Worm (Caenorhabditis elegans) whole organism, L3 larva: ENCODE measurements around the gene usp-33.

Experiments used
- R02D3.7 ChIP-seq: fragments of 150-350 bp; optimal IDR thresholded peaks from 2 replicates; lab custom pipeline; 2014; ENCODE audit warnings: missing biosample characterization, missing genetic modification characterization
- ZK546.5 ChIP-seq: sonication (generic microtip); optimal IDR thresholded peaks from 2 replicates; lab custom pipeline; 2017; ENCODE audit warnings: missing biosample characterization, missing genetic modification characterization
- aly-2 ChIP-seq: fragments of 150-350 bp; optimal IDR thresholded peaks from 2 replicates; lab custom pipeline; 2014; ENCODE audit warnings: missing biosample characterization, missing genetic modification characterization
- ama-1 ChIP-seq: fragments of 150-350 bp; optimal IDR thresholded peaks from 2 replicates; lab custom pipeline; 2018
- ceh-16 ChIP-seq: sonication (generic microtip); optimal IDR thresholded peaks from 2 replicates; lab custom pipeline; 2017; ENCODE audit warnings: missing biosample characterization, missing genetic modification characterization
- ceh-28 ChIP-seq: fragments of 150-350 bp; optimal IDR thresholded peaks from 2 replicates; lab custom pipeline; 2014; ENCODE audit warnings: missing biosample characterization, missing genetic modification reagents, missing genetic modification characterization
- daf-12 ChIP-seq: fragments of 150-350 bp; optimal IDR thresholded peaks from 2 replicates; lab custom pipeline; 2014; ENCODE audit warnings: missing biosample characterization, missing genetic modification reagents, missing genetic modification characterization
- egl-27 ChIP-seq: sonication (generic microtip); optimal IDR thresholded peaks from 4 replicates; lab custom pipeline; 2017; ENCODE audit warnings: missing biosample characterization, missing genetic modification reagents, missing genetic modification characterization
- egl-5 ChIP-seq: fragments of 150-350 bp; optimal IDR thresholded peaks from 2 replicates; lab custom pipeline; 2017; ENCODE audit warnings: missing biosample characterization, missing genetic modification reagents, missing genetic modification characterization, inconsistent platforms
- elt-1 ChIP-seq: fragments of 150-350 bp; optimal IDR thresholded peaks from 2 replicates; lab custom pipeline; 2014; ENCODE audit warnings: missing biosample characterization, missing genetic modification characterization
- elt-2 ChIP-seq: sonication (generic microtip); optimal IDR thresholded peaks from 2 replicates; lab custom pipeline; 2016; ENCODE audit warnings: missing genetic modification reagents, mild to moderate bottlenecking, missing genetic modification characterization, missing compliant biosample characterization
- eor-1 ChIP-seq, 2 experiments: fragments of 150-350 bp; optimal IDR thresholded peaks; 2 replicates each; lab custom pipeline; 2014 to 2018; ENCODE audit warnings: missing biosample characterization in 2 of 2, missing genetic modification characterization in 2 of 2
- fkh-10 ChIP-seq: sonication (generic microtip); optimal IDR thresholded peaks from 2 replicates; lab custom pipeline; 2017; ENCODE audit warnings: missing biosample characterization, missing genetic modification reagents, missing genetic modification characterization
- fkh-2 ChIP-seq: fragments of 150-350 bp; optimal IDR thresholded peaks from 2 replicates; lab custom pipeline; 2014; ENCODE audit warnings: missing biosample characterization, missing genetic modification reagents, missing genetic modification characterization
- hmg-11 ChIP-seq: sonication (generic microtip); optimal IDR thresholded peaks from 2 replicates; lab custom pipeline; 2016; ENCODE audit warnings: missing genetic modification characterization, missing compliant biosample characterization
- jun-1 ChIP-seq: fragments of 150-350 bp; optimal IDR thresholded peaks from 2 replicates; lab custom pipeline; 2014; ENCODE audit warnings: missing biosample characterization, missing genetic modification reagents, missing genetic modification characterization
- lin-15B ChIP-seq: fragments of 150-350 bp; optimal IDR thresholded peaks from 2 replicates; lab custom pipeline; 2014; ENCODE audit warnings: missing biosample characterization, missing genetic modification characterization
- lin-39 ChIP-seq: fragments of 150-350 bp; optimal IDR thresholded peaks from 2 replicates; lab custom pipeline; 2018; ENCODE audit warnings: missing biosample characterization, missing genetic modification reagents, missing genetic modification characterization
- mdl-1 ChIP-seq: fragments of 150-350 bp; optimal IDR thresholded peaks from 2 replicates; lab custom pipeline; 2014; ENCODE audit warnings: missing biosample characterization, missing genetic modification characterization
- mml-1 ChIP-seq: fragments of 150-350 bp; sonication (generic microtip); optimal IDR thresholded peaks from 3 replicates; lab custom pipeline; 2014; ENCODE audit warnings: missing biosample characterization, missing genetic modification characterization
- nfya-1 ChIP-seq: sonication (generic microtip); optimal IDR thresholded peaks from 2 replicates; lab custom pipeline; 2017; ENCODE audit warnings: missing genetic modification characterization, mild to moderate bottlenecking, missing compliant biosample characterization, antibody characterized with exemption, moderate library complexity; ENCODE audit not compliant: insufficient read depth
- nhr-11 ChIP-seq: fragments of 150-350 bp; optimal IDR thresholded peaks from 2 replicates; lab custom pipeline; 2014; ENCODE audit warnings: missing biosample characterization, missing genetic modification characterization
- nhr-12 ChIP-seq: fragments of 150-350 bp; optimal IDR thresholded peaks from 2 replicates; lab custom pipeline; 2014; ENCODE audit warnings: missing biosample characterization, missing genetic modification characterization
- nhr-23 ChIP-seq: fragments of 150-350 bp; optimal IDR thresholded peaks from 2 replicates; lab custom pipeline; 2014; ENCODE audit warnings: missing biosample characterization, missing genetic modification reagents, missing genetic modification characterization
- nhr-237 ChIP-seq: fragments of 150-350 bp; optimal IDR thresholded peaks from 2 replicates; lab custom pipeline; 2014; ENCODE audit warnings: missing biosample characterization, missing genetic modification characterization
- nhr-25 ChIP-seq: sonication (generic microtip); optimal IDR thresholded peaks from 2 replicates; lab custom pipeline; 2017; ENCODE audit warnings: missing biosample characterization, missing genetic modification characterization
- nhr-28 ChIP-seq: fragments of 150-350 bp; optimal IDR thresholded peaks from 2 replicates; lab custom pipeline; 2014; ENCODE audit warnings: missing biosample characterization, missing genetic modification characterization
- nhr-76 ChIP-seq: fragments of 150-350 bp; sonication (generic microtip); optimal IDR thresholded peaks from 5 replicates; lab custom pipeline; 2014; ENCODE audit warnings: missing biosample characterization, missing genetic modification characterization
- pqm-1 ChIP-seq: fragments of 150-350 bp; optimal IDR thresholded peaks from 2 replicates; lab custom pipeline; 2017; ENCODE audit warnings: missing biosample characterization, missing genetic modification characterization, inconsistent platforms
- skn-1 ChIP-seq: fragments of 150-350 bp; optimal IDR thresholded peaks from 2 replicates; lab custom pipeline; 2014; ENCODE audit warnings: missing biosample characterization, missing genetic modification characterization
- snpc-4 ChIP-seq: fragments of 150-350 bp; optimal IDR thresholded peaks from 2 replicates; lab custom pipeline; 2014; ENCODE audit warnings: missing biosample characterization, missing genetic modification characterization
- unc-62 ChIP-seq: fragments of 150-350 bp; sonication (generic microtip); optimal IDR thresholded peaks from 4 replicates; lab custom pipeline; 2014; ENCODE audit warnings: missing biosample characterization, missing genetic modification reagents, missing genetic modification characterization

usp-33 gene

DNA sequence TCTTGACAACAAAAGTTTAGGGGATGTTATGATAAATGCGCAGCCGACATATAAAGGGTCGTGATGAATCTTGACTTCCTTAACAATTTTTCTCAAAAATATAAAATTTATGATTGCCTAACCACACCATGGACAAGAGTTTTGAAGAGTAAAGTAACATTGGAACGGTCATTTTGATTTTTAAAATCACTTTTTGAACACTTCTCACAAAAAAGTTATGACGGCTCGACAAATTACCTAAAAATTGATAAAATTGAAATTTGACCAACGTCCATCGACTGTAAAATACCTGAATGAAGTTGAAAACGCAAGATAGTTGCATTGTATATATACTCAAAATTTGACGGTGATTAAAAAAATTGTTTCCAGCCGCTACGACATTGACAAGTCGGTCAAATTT lies 37.8 kb downstream of the usp-33 start:
- TF ChIP-seq ceh-28 (no peak), mml-1 (tag; lab: Kevin White, UChicago) (no peak), daf-12 (tag; lab: Kevin White, UChicago) (no peak), nhr-12 (no peak), ceh-16 (no peak), pqm-1 (tag; lab: Kevin White, UChicago) (no peak), nhr-76 (tag; lab: Kevin White, UChicago) (no peak), aly-2 (tag; lab: Kevin White, UChicago) (no peak), nhr-25 (tag; lab: Kevin White, UChicago) (no peak), R02D3.7 (tag; lab: Kevin White, UChicago) (no peak), nhr-237 (tag; lab: Kevin White, UChicago) (no peak), mdl-1 (tag; lab: Kevin White, UChicago) (no peak), skn-1 (no peak), ZK546.5 (tag; lab: Kevin White, UChicago) (no peak), jun-1 (no peak)

DNA sequence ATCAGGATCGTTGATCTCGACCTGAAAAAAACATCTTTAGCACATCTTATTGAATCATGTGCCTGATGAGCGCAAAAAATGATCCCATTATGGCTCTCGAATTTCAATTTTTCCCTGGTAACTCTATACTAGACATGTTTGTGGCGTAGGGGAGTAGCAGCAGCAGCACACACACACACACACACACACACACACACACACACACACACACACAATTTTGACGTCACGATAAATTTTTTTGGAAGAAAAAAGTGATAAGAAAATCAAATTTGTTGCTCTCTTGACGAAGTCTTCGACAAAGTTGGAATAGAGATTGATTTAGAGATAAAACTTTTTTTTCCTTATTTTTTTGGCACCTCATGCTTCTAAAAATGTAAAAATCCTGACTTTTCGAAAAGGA lies 38.4 kb downstream of the usp-33 start:
- TF ChIP-seq nfya-1 (peak; percentile 18), jun-1 (no peak), elt-2 (peak; percentile 60), pqm-1 (tag; lab: Kevin White, UChicago) (peak; percentile 16)

DNA sequence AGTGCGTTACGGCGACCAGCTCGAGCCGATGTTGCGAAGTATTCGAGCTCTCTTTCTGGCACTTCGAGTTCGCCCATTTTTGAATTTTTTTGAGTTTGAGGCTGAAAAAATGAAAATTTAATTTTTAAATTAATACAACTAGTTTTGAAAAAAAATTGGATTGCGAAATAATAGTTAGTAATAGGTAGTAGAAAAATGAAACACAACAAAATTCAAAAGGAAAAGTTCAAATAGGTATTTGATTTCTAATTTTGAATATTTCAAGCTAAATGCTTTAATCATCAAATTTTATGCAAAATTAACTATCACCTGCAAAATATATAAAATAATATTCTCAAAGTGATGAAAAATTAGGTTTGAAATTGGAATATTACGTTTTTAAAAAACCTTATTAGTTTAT lies 39.2 kb downstream of the usp-33 start, which contains the start of gene K09E9.4:
K09E9.4 (minus strand) TSS at position 101 of the 400 bp plus-strand sequence.
- TF ChIP-seq unc-62, result no peak
- no peak for TF ChIP-seq mml-1 (tag; lab: Kevin White, UChicago)
- no peak for TF ChIP-seq skn-1
- peak in 1 of 2 experiments; percentile 42 for TF ChIP-seq eor-1 (tag; optimal IDR thresholded peaks at IDR 0.05; lab: Kevin White, UChicago)
- TF ChIP-seq nhr-237 (tag; lab: Kevin White, UChicago), result no peak
- TF ChIP-seq lin-39 (tag; lab: Kevin White, UChicago), result no peak
- no peak for TF ChIP-seq pqm-1 (tag; lab: Kevin White, UChicago)
- no peak for TF ChIP-seq fkh-2 (tag; lab: Kevin White, UChicago)

DNA sequence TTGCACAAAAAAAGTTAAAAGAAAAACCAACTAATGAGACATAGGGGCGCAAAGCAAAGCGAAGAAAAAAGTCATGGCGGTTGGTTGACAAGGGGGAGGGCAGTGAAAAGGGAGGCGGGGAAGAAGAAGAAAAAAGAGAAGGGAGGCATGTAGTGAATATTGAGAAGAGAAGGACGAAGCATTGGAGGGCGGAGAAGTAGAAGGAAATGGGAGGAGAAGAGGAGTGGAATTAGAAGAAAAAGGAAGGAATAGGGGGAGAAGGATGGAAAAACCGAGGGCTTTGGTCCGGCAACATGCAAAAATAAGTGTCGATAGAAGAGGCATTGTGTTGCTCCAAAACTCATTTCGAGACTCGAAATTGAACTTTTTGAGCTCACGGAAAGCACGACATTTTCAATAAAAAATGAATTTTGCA lies 39.6 kb downstream of the usp-33 start:
- peak; percentile 33 for TF ChIP-seq fkh-10 (GFP tag; lab: Kevin White, UChicago)
- no peak for TF ChIP-seq jun-1
- peak; percentile 75 for TF ChIP-seq hmg-11 (tag; lab: Kevin White, UChicago)
- TF ChIP-seq nhr-23, result peak; percentile 31
- peak; percentile 56 for TF ChIP-seq snpc-4 (tag; lab: Kevin White, UChicago)
- no peak for TF ChIP-seq nhr-28
- TF ChIP-seq ama-1 (lab: Kevin White, UChicago), result peak; percentile 7
- peak; percentile 85 for TF ChIP-seq lin-39 (tag; lab: Kevin White, UChicago)
- TF ChIP-seq nfya-1, result peak; percentile 70
- peak; percentile 37 for TF ChIP-seq nhr-25 (tag; lab: Kevin White, UChicago)

DNA sequence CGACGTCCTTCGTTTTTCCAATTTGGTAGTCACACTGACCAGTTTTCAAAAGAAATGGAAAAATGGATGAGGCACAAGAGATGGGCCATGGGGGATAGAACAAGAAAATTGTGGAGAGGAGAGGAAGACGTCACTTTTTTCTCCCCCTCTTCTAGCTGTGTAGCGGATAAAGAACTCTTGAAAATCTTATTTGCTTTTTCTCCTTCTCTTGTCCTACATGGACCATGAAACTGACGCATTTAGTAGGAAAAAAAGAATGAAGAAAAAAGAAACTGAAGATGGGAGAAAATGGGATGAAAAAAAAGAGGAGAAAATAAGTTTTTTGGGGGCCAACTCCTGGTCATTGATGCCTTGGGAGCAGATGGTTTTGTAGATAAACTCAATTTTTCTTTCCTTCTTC lies 42.8 kb downstream of the usp-33 start:
- TF ChIP-seq egl-5 (tag; lab: Kevin White, UChicago) (peak; percentile 20), hmg-11 (tag; lab: Kevin White, UChicago) (no peak), elt-1 (tag; lab: Kevin White, UChicago) (peak; percentile 17), jun-1 (no peak), nfya-1 (peak; percentile 50), fkh-10 (GFP tag; lab: Kevin White, UChicago) (peak; percentile 77), nhr-11 (no peak), egl-27 (tag; lab: Kevin White, UChicago) (no peak), lin-15B (tag; lab: Kevin White, UChicago) (no peak)

DNA sequence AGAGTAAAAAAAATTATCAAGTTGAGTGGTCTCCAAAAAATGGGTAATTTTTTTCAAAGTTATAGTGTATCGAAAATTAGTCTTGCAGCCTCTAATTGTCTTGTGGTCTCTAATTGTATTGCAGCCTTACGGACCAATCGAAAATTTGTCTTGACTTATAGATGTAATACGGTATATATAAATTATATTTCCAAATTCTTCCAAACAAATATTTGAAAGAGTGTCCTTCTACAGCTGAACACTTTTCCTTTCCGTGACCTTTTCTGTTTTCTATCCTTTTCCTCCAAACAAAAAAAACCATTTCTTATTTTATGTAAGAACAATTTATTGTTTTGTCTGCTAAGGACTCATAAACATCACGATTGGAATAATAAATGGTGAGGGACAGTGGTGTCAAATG lies 49.4 kb downstream of the usp-33 start, which contains the start of gene K09E9.7:
K09E9.7 (plus strand) TSS at position 301 of the 400 bp plus-strand sequence.
- TF ChIP-seq daf-12 (tag; lab: Kevin White, UChicago) (no peak), nhr-12 (no peak), R02D3.7 (tag; lab: Kevin White, UChicago) (no peak)
